Worm (Caenorhabditis elegans) whole organism, L1 larva: ENCODE measurements around the gene M01F1.9.

Experiments used
- C04F5.9 ChIP-seq: sonication (generic microtip); optimal IDR thresholded peaks from 2 replicates; lab custom pipeline; 2016; ENCODE audit warnings: missing genetic modification characterization, missing compliant biosample characterization
- C34B4.2 ChIP-seq: sonication (generic microtip); optimal IDR thresholded peaks from 2 replicates; lab custom pipeline; 2017; ENCODE audit warnings: mild to moderate bottlenecking, missing genetic modification characterization, missing compliant biosample characterization
- aha-1 ChIP-seq: fragments of 150-350 bp; optimal IDR thresholded peaks from 2 replicates; lab custom pipeline; 2014; ENCODE audit warnings: missing biosample characterization, missing genetic modification characterization
- ama-1 ChIP-seq: fragments of 150-350 bp; optimal IDR thresholded peaks from 2 replicates; lab custom pipeline; 2014
- ceh-63 ChIP-seq: fragments of 200-800 bp; sonication (Bioruptor generic); optimal IDR thresholded peaks from 2 replicates; lab custom pipeline; 2018; ENCODE audit warnings: mild to moderate bottlenecking, missing genetic modification characterization, missing compliant biosample characterization
- ceh-82 ChIP-seq, 3 experiments: fragments of 150-350 bp in 1 of 3; sonication (generic microtip) in 2 of 3; optimal IDR thresholded peaks; 2 replicates each; lab custom pipeline; 2014 to 2017; ENCODE audit warnings: missing biosample characterization in 3 of 3, missing genetic modification characterization in 3 of 3
- ceh-88 ChIP-seq: fragments of 200-800 bp; sonication (Bioruptor generic); IDR thresholded peaks from 2 replicates; pipeline ENCODE4 v1.3.6; 2022; ENCODE audit warnings: missing genetic modification characterization, missing compliant biosample characterization
- efl-1 ChIP-seq, 4 experiments: fragments of 150-350 bp; optimal IDR thresholded peaks in 3 of 4; peaks in 1 of 4; 1 replicate in 1 of 4; 2 replicates in 3 of 4; lab custom pipeline; 2014; ENCODE audit warnings: missing biosample characterization in 2 of 4, missing genetic modification characterization in 2 of 4, missing genetic modification reagents in 2 of 4
- efl-3 ChIP-seq: fragments of 200-800 bp; sonication (Bioruptor generic); optimal IDR thresholded peaks from 2 replicates; lab custom pipeline; 2018; ENCODE audit warnings: mild to moderate bottlenecking, missing genetic modification characterization, missing compliant biosample characterization
- egl-27 ChIP-seq, 2 experiments: fragments of 150-350 bp in 1 of 2; sonication (generic microtip); optimal IDR thresholded peaks; 3 replicates each; lab custom pipeline; 2017 to 2018; ENCODE audit warnings: missing biosample characterization in 2 of 2, missing genetic modification characterization in 2 of 2, missing genetic modification reagents in 2 of 2
- fkh-8 ChIP-seq: sonication (generic microtip); optimal IDR thresholded peaks from 2 replicates; lab custom pipeline; 2016; ENCODE audit warnings: mild to moderate bottlenecking, missing genetic modification characterization, missing compliant biosample characterization
- irx-1 ChIP-seq: sonication (generic microtip); optimal IDR thresholded peaks from 2 replicates; lab custom pipeline; 2016; ENCODE audit warnings: missing genetic modification characterization, missing compliant biosample characterization
- isw-1 ChIP-seq: fragments of 200-800 bp; sonication (Bioruptor generic); IDR thresholded peaks from 2 replicates; pipeline ENCODE4 v1.3.6; 2022; ENCODE audit warnings: missing genetic modification characterization, missing compliant biosample characterization
- jun-1 ChIP-seq: fragments of 150-350 bp; optimal IDR thresholded peaks from 2 replicates; lab custom pipeline; 2014; ENCODE audit warnings: missing biosample characterization, missing genetic modification reagents, missing genetic modification characterization
- lin-14 ChIP-seq: fragments of 200-800 bp; sonication (Bioruptor generic); optimal IDR thresholded peaks from 2 replicates; lab custom pipeline; 2018; ENCODE audit warnings: mild to moderate bottlenecking, missing genetic modification characterization, moderate library complexity, missing compliant biosample characterization
- lin-39 ChIP-seq: fragments of 150-350 bp; optimal IDR thresholded peaks from 2 replicates; lab custom pipeline; 2014; ENCODE audit warnings: missing biosample characterization, missing genetic modification reagents, missing genetic modification characterization
- lsy-2 ChIP-seq, 2 experiments: fragments of 150-350 bp; optimal IDR thresholded peaks; 2 replicates each; lab custom pipeline; 2014; ENCODE audit warnings: missing biosample characterization in 2 of 2, missing genetic modification characterization in 2 of 2
- mdl-1 ChIP-seq, 2 experiments: fragments of 150-350 bp; optimal IDR thresholded peaks; 2 replicates each; lab custom pipeline; 2014 to 2017; ENCODE audit warnings: missing biosample characterization in 2 of 2, missing genetic modification characterization in 2 of 2, inconsistent platforms in 1 of 2
- mep-1 ChIP-seq: fragments of 150-350 bp; optimal IDR thresholded peaks from 2 replicates; lab custom pipeline; 2014; ENCODE audit warnings: missing biosample characterization, missing genetic modification characterization
- nhr-12 ChIP-seq: sonication (generic microtip); optimal IDR thresholded peaks from 2 replicates; lab custom pipeline; 2017; ENCODE audit warnings: missing biosample characterization, missing genetic modification characterization
- nhr-19 ChIP-seq: fragments of 200-800 bp; sonication (Bioruptor generic); conservative IDR thresholded peaks from 2 replicates; pipeline ENCODE4 v1.3.6; 2022; ENCODE audit warnings: missing genetic modification characterization, missing compliant biosample characterization
- nhr-237 ChIP-seq: fragments of 150-350 bp; optimal IDR thresholded peaks from 2 replicates; lab custom pipeline; 2014; ENCODE audit warnings: missing biosample characterization, missing genetic modification characterization
- nhr-47 ChIP-seq: sonication (generic microtip); optimal IDR thresholded peaks from 2 replicates; lab custom pipeline; 2016; ENCODE audit warnings: mild to moderate bottlenecking, missing genetic modification characterization, moderate library complexity, missing compliant biosample characterization
- nhr-71 ChIP-seq: sonication (generic microtip); optimal IDR thresholded peaks from 2 replicates; lab custom pipeline; 2016; ENCODE audit warnings: mild to moderate bottlenecking, missing genetic modification characterization, moderate library complexity, missing compliant biosample characterization
- nhr-85 ChIP-seq: sonication (generic microtip); peaks from one replicate; lab custom pipeline; 2016; ENCODE audit warnings: missing genetic modification characterization, inconsistent platforms, missing compliant biosample characterization
- nhr-90 ChIP-seq: sonication (generic microtip); optimal IDR thresholded peaks from 2 replicates; lab custom pipeline; 2016; ENCODE audit warnings: mild to moderate bottlenecking, missing genetic modification characterization, missing compliant biosample characterization; ENCODE audit not compliant: poor library complexity
- pax-3 ChIP-seq: fragments of 200-800 bp; sonication (Bioruptor generic); optimal IDR thresholded peaks from 2 replicates; lab custom pipeline; 2018; ENCODE audit warnings: mild to moderate bottlenecking, missing genetic modification characterization, moderate library complexity, missing compliant biosample characterization
- rnt-1 ChIP-seq: sonication (generic microtip); optimal IDR thresholded peaks from 2 replicates; lab custom pipeline; 2016; ENCODE audit warnings: mild to moderate bottlenecking, missing genetic modification characterization, moderate library complexity, missing compliant biosample characterization
- snpc-4 ChIP-seq: fragments of 150-350 bp; optimal IDR thresholded peaks from 2 replicates; lab custom pipeline; 2014; ENCODE audit warnings: missing biosample characterization, missing genetic modification characterization
- sptf-1 ChIP-seq: fragments of 150-350 bp; optimal IDR thresholded peaks from 2 replicates; lab custom pipeline; 2014; ENCODE audit warnings: missing biosample characterization, missing genetic modification characterization
- swsn-7 ChIP-seq: sonication (generic microtip); optimal IDR thresholded peaks from 2 replicates; lab custom pipeline; 2016; ENCODE audit warnings: missing genetic modification characterization, missing compliant biosample characterization
- tbx-2 ChIP-seq: sonication (generic microtip); optimal IDR thresholded peaks from 2 replicates; lab custom pipeline; 2016; ENCODE audit warnings: missing genetic modification characterization, missing compliant biosample characterization
- tlp-1 ChIP-seq: fragments of 150-350 bp; optimal IDR thresholded peaks from 2 replicates; lab custom pipeline; 2014; ENCODE audit warnings: missing biosample characterization, missing genetic modification characterization
- unc-30 ChIP-seq: sonication (generic microtip); optimal IDR thresholded peaks from 2 replicates; lab custom pipeline; 2017; ENCODE audit warnings: missing biosample characterization, missing genetic modification characterization
- unc-86 ChIP-seq: sonication (generic microtip); optimal IDR thresholded peaks from 2 replicates; lab custom pipeline; 2016; ENCODE audit warnings: missing genetic modification characterization, missing compliant biosample characterization
- unc-98 ChIP-seq: fragments of 200-800 bp; sonication (Bioruptor generic); IDR thresholded peaks from 2 replicates; pipeline ENCODE4 v1.3.6; 2022; ENCODE audit warnings: missing genetic modification characterization, missing compliant biosample characterization
- vab-15 ChIP-seq: sonication (generic microtip); optimal IDR thresholded peaks from 2 replicates; lab custom pipeline; 2017; ENCODE audit warnings: missing genotype, mild to moderate bottlenecking, missing genetic modification characterization, missing compliant biosample characterization
- xbp-1 ChIP-seq: sonication (generic microtip); optimal IDR thresholded peaks from 2 replicates; lab custom pipeline; 2016; ENCODE audit warnings: missing genetic modification characterization, missing compliant biosample characterization
- ztf-11 ChIP-seq, 2 experiments: sonication (generic microtip); optimal IDR thresholded peaks; 2 replicates each; lab custom pipeline; 2016 to 2017; ENCODE audit warnings: missing genetic modification characterization in 2 of 2, missing biosample characterization in 1 of 2, missing compliant biosample characterization in 1 of 2

The M01F1.9 gene

DNA sequence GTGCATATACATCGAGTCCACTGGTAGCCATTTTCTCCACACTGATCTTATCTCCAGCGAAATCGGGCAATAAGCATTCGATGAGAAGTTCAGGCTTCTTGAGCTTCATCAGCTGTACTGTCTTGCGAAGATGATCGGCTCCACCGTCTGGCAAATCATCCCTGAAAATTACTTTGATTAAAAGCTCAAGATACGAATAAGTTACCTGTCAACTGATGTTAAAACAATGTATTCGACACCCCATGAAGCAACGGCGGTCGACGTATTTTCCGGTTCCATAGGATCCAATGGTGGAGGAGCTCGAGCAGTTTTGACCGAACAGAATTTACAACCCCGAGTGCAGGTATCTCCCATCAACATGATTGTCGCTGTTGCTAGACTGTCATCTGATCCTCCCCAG, 5.4 kb upstream of the M01F1.9 start:
- TF ChIP-seq xbp-1 (tag; lab: Kevin White, UChicago) (no peak), efl-1 (optimal IDR thresholded peaks at IDR 0.05; lab: Kevin White, UChicago) (no peak), efl-1 (GFP tag; optimal IDR thresholded peaks at IDR 0.05 in 1 of 2; lab: Kevin White, UChicago) (peak in 1 of 2 experiments; percentile 75), sptf-1 (tag; lab: Kevin White, UChicago) (no peak)

DNA sequence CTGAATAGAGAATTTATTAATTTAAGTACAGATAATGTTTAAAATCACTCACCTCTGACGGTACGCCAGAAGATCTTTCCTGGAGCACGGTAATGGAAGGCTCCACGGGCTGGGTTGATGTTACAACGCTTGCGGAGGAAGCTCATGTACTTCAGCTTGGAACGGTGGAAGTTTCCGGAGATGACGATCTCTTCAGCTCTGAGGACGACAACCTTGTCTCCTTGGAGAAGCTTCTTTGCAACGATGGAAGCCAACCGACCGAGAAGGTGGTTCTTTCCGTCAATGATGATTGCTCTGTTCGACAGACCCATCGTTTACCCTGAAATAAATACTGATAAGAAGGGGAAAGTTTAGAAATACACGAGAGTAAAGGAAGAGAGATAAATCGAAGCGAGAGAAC, 4.4 kb upstream of the M01F1.9 start, which contains the start of gene rpl-16:
rpl-16 (minus strand) TSS at position 319 of the 400 bp plus-strand sequence.
- TF ChIP-seq egl-27 (tag; optimal IDR thresholded peaks at IDR 0.05; lab: Kevin White, UChicago), result no peak

DNA sequence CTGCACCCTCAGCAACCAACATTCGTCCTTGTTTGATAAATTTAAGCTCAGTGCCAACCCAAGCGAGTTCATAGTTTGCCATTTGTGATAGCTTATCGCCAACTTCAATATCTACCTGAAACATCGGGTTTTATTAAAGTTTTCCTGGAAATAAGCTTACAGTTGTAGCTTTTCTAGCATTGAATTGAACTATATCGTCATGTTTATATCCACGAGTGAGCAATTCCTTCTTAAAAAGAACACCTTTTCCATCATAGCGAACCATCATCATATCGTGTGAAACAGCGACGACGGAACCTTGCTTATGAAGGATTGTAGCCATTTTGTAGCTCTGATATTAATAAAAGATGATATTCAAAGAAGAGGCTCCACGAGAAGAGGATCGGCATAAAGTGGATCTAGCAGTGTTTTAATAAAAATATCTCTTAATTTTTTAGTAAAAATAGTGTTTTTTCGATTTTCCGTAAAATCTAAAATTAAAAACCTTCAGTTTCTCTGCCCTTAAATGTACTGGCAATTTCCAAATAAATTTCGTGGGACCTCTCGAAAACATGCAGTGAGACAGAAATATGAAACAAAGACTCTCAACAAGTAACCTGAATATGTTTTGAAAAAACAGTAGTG, 3.5 kb upstream of the M01F1.9 start, which contains the start of gene M01F1.8:
M01F1.8 (minus strand) TSS at position 335 of the 624 bp plus-strand sequence.
- TF ChIP-seq efl-1 (optimal IDR thresholded peaks at IDR 0.05; lab: Kevin White, UChicago) (no peak), efl-1 (GFP tag; optimal IDR thresholded peaks at IDR 0.05 in 1 of 2; lab: Kevin White, UChicago) (peak in 1 of 2 experiments; percentile 3), jun-1 (tag; lab: Kevin White, UChicago) (no peak), nhr-237 (tag; lab: Kevin White, UChicago) (no peak), unc-98 (GFP tag; lab: Robert Waterston, UW) (no peak), lsy-2 (tag; optimal IDR thresholded peaks at IDR 0.05; lab: Kevin White, UChicago) (peak in 1 of 2 experiments; percentile 38), ceh-88 (GFP tag; lab: Robert Waterston, UW) (no peak)
- TF ChIP-seq, all 84 proteins: peak for 2

DNA sequence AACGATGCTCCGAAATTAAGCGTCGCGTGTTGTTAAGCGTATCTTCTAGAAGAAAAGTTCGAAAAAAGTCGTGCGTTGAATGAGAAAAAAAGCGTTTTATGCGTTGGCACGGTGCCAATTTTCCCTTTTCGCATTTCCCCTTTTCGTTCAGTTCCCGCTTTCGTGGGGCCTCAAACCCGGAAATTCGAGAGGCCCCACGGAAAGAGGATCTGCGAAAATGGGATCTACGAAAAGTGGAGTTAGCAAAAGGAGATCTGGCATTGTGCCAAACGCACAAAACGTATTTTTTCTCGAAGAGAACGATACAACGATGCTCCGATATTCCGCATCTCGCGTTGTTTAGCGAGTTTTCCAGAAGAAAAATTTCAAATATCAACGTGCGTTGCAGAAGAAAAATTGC, 993 bp upstream of the M01F1.9 start:
- TF ChIP-seq nhr-19 (GFP tag; lab: Robert Waterston, UW) (peak; percentile 40; the same call in 1 of the 2 replicates), pax-3 (tag; lab: Kevin White, UChicago) (peak; percentile 39), unc-86 (tag; lab: Kevin White, UChicago) (peak; percentile 31), irx-1 (tag; lab: Kevin White, UChicago) (no peak), nhr-47 (peak; percentile 52), nhr-12 (tag; lab: Kevin White, UChicago) (no peak), C04F5.9 (tag; lab: Kevin White, UChicago) (no peak), ama-1 (lab: Kevin White, UChicago) (no peak), nhr-90 (tag; lab: Kevin White, UChicago) (peak; percentile 45), unc-98 (GFP tag; lab: Robert Waterston, UW) (peak; percentile 78), nhr-85 (no peak), swsn-7 (tag; lab: Kevin White, UChicago) (peak; percentile 3), fkh-8 (tag; lab: Kevin White, UChicago) (peak; percentile 23), tbx-2 (tag; lab: Kevin White, UChicago) (peak; percentile 42), ceh-82 (tag; optimal IDR thresholded peaks at IDR 0.05; lab: Kevin White, UChicago) (peak in 2 of 3 experiments; percentile 5 to 18), lin-14 (GFP tag; lab: Kevin White, UChicago) (no peak), mep-1 (tag; lab: Kevin White, UChicago) (no peak), unc-30 (tag; lab: Kevin White, UChicago) (no peak), rnt-1 (tag; lab: Kevin White, UChicago) (peak; percentile 60), jun-1 (tag; lab: Kevin White, UChicago) (no peak), ztf-11 (tag; optimal IDR thresholded peaks at IDR 0.05; lab: Kevin White, UChicago) (peak in 1 of 2 experiments; percentile 54), lsy-2 (tag; optimal IDR thresholded peaks at IDR 0.05; lab: Kevin White, UChicago) (peak in 1 of 2 experiments; percentile 18), mdl-1 (tag; optimal IDR thresholded peaks at IDR 0.05; lab: Kevin White, UChicago) (no peak), snpc-4 (no peak), tlp-1 (no peak), lin-39 (tag; lab: Kevin White, UChicago) (no peak), nhr-71 (tag; lab: Kevin White, UChicago) (peak; percentile 33), ceh-63 (peak; percentile 20), C34B4.2 (tag; lab: Kevin White, UChicago) (no peak), vab-15 (peak; percentile 65), aha-1 (no peak), isw-1 (GFP tag; lab: Robert Waterston, UW) (peak; percentile 31), efl-1 (optimal IDR thresholded peaks at IDR 0.05; lab: Kevin White, UChicago) (peak; percentile 22 to 80), efl-1 (GFP tag; optimal IDR thresholded peaks at IDR 0.05 in 1 of 2; lab: Kevin White, UChicago) (peak; percentile 1 to 39), efl-3 (GFP tag; lab: Kevin White, UChicago) (no peak)
